Worm (Caenorhabditis elegans): ENCODE data around the gene Y51A2D.8.

The Y51A2D.8 gene

ce11 chrV:18506772-18507171 lies 46.9 kb downstream of the Y51A2D.8 start:
- TF ChIP-seq cog-1 (tag; optimal IDR thresholded peaks at IDR 0.05) (no peak), klf-2 (GFP tag; conservative IDR thresholded peaks at IDR 0.05) (no peak), ztf-23 (GFP tag; IDR thresholded peaks at IDR 0.05) (no peak), tab-1 (GFP tag; IDR thresholded peaks at IDR 0.05) (no peak), med-1 (GFP tag; optimal IDR thresholded peaks at IDR 0.05; ENCODE audit: insufficient read depth) (no peak), ztf-29 (GFP tag; IDR thresholded peaks at IDR 0.05) (no peak), T22C8.4 (GFP tag; IDR thresholded peaks at IDR 0.05) (no peak), ref-1 (GFP tag; conservative IDR thresholded peaks at IDR 0.05) (no peak), flt-1 (GFP tag; IDR thresholded peaks at IDR 0.05) (no peak)

ce11 chrV:18504610-18505009 lies 49.0 kb downstream of the Y51A2D.8 start:
- TF ChIP-seq tab-1 (GFP tag; IDR thresholded peaks at IDR 0.05) (no peak), ztf-29 (GFP tag; IDR thresholded peaks at IDR 0.05) (no peak), cog-1 (tag; optimal IDR thresholded peaks at IDR 0.05) (no peak), klf-2 (GFP tag; conservative IDR thresholded peaks at IDR 0.05) (no peak), T22C8.4 (GFP tag; IDR thresholded peaks at IDR 0.05) (0 out of 2 replicates have a peak, but pooled peaks have one; percentile 30)

Data from whole organism, midembryonic.